Fruit fly (Drosophila melanogaster) S2 (cell line): Measurements from ENCODE around the gene CG31176.

Experiments used
- CG8478 ChIP-seq: fragments of >200 bp; optimal IDR thresholded peaks from 2 replicates; lab custom pipeline; 2018
- CTCF ChIP-seq, 2 experiments: fragments of >200 bp; optimal IDR thresholded peaks; 2 replicates each; lab custom pipeline; 2018

DNA sequence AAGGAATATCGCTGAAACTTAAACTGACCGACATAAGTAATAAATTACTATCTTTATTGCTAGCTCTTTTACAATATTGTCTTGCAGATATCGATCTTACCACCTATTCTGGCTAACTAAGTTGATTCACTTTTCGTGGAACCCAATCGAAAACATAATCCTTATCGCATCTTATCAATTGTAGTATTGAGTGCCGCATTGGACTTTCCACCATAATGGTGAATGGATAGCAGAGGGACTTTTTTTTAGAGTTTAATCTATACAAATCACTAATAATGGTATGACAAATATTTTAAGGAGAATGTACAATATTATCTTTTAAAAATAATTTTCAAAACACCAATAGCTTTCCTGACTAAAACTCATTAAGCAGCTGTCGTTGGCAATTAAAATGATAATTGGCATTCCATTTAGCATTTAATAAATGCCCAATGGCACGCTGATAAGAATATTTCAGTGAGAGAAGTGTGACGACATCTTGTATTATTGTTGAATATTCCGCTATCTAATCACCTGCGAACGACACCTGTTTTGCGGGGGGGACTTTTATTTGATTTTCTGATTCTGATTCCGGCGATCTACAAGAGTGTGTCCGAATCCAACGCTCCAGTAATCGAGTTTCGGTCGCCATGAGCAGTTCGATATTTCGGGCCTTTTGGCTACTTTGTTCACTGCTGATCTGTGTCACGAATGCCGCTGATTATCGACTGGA lies 38.8 kb upstream of the CG31176 start, which contains the start of gene CG42335:
- TF ChIP-seq CG8478 (lab: Kevin White, UChicago) = no peak
- TF ChIP-seq CTCF (optimal IDR thresholded peaks at IDR 0.05; lab: Kevin White, UChicago) = no peak
